Worm (Caenorhabditis elegans): ENCODE data around the gene tsen-2.

- TF ChIP-seq W03F9.2 (tag; optimal IDR thresholded peaks at IDR 0.05) (no peak), dao-5 (tag; optimal IDR thresholded peaks at IDR 0.05) (no peak)
These were observed 44.6 kb upstream of the tsen-2 start for ce11 chrIII:11942664-11943063.
